Worm (Caenorhabditis elegans) whole organism, L3 larva: ENCODE results near the gene pfkb-1.2.

Source experiments
- ceh-16 ChIP-seq: sonication (generic microtip); optimal IDR thresholded peaks from 2 replicates; lab custom pipeline; 2017; ENCODE audit warnings: missing biosample characterization, missing genetic modification characterization
- fos-1 ChIP-seq: fragments of 150-350 bp; optimal IDR thresholded peaks from 2 replicates; lab custom pipeline; 2014; ENCODE audit warnings: missing biosample characterization, missing genetic modification characterization
- lsy-12 ChIP-seq: sonication (generic microtip); optimal IDR thresholded peaks from 2 replicates; lab custom pipeline; 2016; ENCODE audit warnings: mild to moderate bottlenecking, missing genetic modification characterization, missing compliant biosample characterization

- no peak for TF ChIP-seq lsy-12 (tag; lab: Kevin White, UChicago)
- no peak for TF ChIP-seq fos-1 (tag; lab: Kevin White, UChicago)
- TF ChIP-seq ceh-16 (tag; lab: Kevin White, UChicago): no peak
Measured at ce11 chrIV:5927805-5928204, 13.9 kb upstream of the pfkb-1.2 start.
